Worm (Caenorhabditis elegans): Measurements from ENCODE around the gene Y43F8B.24.

DNA sequence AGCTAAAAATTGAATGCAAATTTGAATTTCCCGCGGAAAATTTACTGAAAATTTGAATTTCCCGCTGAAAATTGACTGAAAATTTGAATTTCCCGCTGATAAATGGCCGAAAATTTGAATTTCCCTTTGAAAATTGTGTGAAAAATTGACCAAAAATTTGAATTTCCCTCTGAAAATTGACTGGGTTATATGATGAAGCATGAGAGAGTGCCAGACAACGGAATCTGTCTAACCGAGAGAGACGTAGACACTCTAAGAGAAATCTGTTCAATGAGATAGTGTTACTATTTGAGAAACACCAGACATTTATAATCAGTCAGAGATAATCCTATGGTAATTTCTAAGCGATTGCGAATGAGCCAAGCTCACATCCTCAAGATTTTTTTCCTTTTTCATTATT is 20.1 kb downstream of the Y43F8B.24 start:
- TF ChIP-seq sptf-1 (tag; optimal IDR thresholded peaks at IDR 0.05) (no peak), elt-3 (tag; optimal IDR thresholded peaks at IDR 0.05) (no peak), nhr-237 (tag; optimal IDR thresholded peaks at IDR 0.05) (no peak), mep-1 (tag; optimal IDR thresholded peaks at IDR 0.05) (no peak), lin-32 (GFP tag; optimal IDR thresholded peaks at IDR 0.05) (no peak), unc-62 (GFP tag; optimal IDR thresholded peaks at IDR 0.05) (no peak), ztf-11 (tag; optimal IDR thresholded peaks at IDR 0.05) (no peak), flh-1 (GFP tag; optimal IDR thresholded peaks at IDR 0.05) (no peak), nhr-12 (tag; optimal IDR thresholded peaks at IDR 0.05) (no peak), hlh-1 (tag; optimal IDR thresholded peaks at IDR 0.05) (no peak), tbx-8 (GFP tag; optimal IDR thresholded peaks at IDR 0.05) (no peak), mls-2 (tag; optimal IDR thresholded peaks at IDR 0.05) (no peak), unc-39 (tag; optimal IDR thresholded peaks at IDR 0.05) (no peak)
